Worm (Caenorhabditis elegans) whole organism, L3 larva: ENCODE measurements around the gene srd-70.

Experiments used
- R02D3.7 ChIP-seq: fragments of 150-350 bp; optimal IDR thresholded peaks from 2 replicates; lab custom pipeline; 2014; ENCODE audit warnings: missing biosample characterization, missing genetic modification characterization
- ZK546.5 ChIP-seq: sonication (generic microtip); optimal IDR thresholded peaks from 2 replicates; lab custom pipeline; 2017; ENCODE audit warnings: missing biosample characterization, missing genetic modification characterization
- aly-2 ChIP-seq: fragments of 150-350 bp; optimal IDR thresholded peaks from 2 replicates; lab custom pipeline; 2014; ENCODE audit warnings: missing biosample characterization, missing genetic modification characterization
- ama-1 ChIP-seq: fragments of 150-350 bp; optimal IDR thresholded peaks from 2 replicates; lab custom pipeline; 2018
- ceh-16 ChIP-seq: sonication (generic microtip); optimal IDR thresholded peaks from 2 replicates; lab custom pipeline; 2017; ENCODE audit warnings: missing biosample characterization, missing genetic modification characterization
- ceh-28 ChIP-seq: fragments of 150-350 bp; optimal IDR thresholded peaks from 2 replicates; lab custom pipeline; 2014; ENCODE audit warnings: missing biosample characterization, missing genetic modification reagents, missing genetic modification characterization
- daf-12 ChIP-seq: fragments of 150-350 bp; optimal IDR thresholded peaks from 2 replicates; lab custom pipeline; 2014; ENCODE audit warnings: missing biosample characterization, missing genetic modification reagents, missing genetic modification characterization
- egl-27 ChIP-seq: sonication (generic microtip); optimal IDR thresholded peaks from 4 replicates; lab custom pipeline; 2017; ENCODE audit warnings: missing biosample characterization, missing genetic modification reagents, missing genetic modification characterization
- elt-1 ChIP-seq: fragments of 150-350 bp; optimal IDR thresholded peaks from 2 replicates; lab custom pipeline; 2014; ENCODE audit warnings: missing biosample characterization, missing genetic modification characterization
- elt-2 ChIP-seq: sonication (generic microtip); optimal IDR thresholded peaks from 2 replicates; lab custom pipeline; 2016; ENCODE audit warnings: missing genetic modification reagents, mild to moderate bottlenecking, missing genetic modification characterization, missing compliant biosample characterization
- elt-3 ChIP-seq, 3 experiments: fragments of 150-350 bp in 1 of 3; sonication (generic microtip) in 2 of 3; optimal IDR thresholded peaks; 2 replicates in 2 of 3; 4 replicates in 1 of 3; lab custom pipeline; 2014 to 2017; ENCODE audit warnings: missing biosample characterization in 3 of 3, missing genetic modification characterization in 3 of 3
- fkh-10 ChIP-seq: sonication (generic microtip); optimal IDR thresholded peaks from 2 replicates; lab custom pipeline; 2017; ENCODE audit warnings: missing biosample characterization, missing genetic modification reagents, missing genetic modification characterization
- fos-1 ChIP-seq: fragments of 150-350 bp; optimal IDR thresholded peaks from 2 replicates; lab custom pipeline; 2014; ENCODE audit warnings: missing biosample characterization, missing genetic modification characterization
- jun-1 ChIP-seq: fragments of 150-350 bp; optimal IDR thresholded peaks from 2 replicates; lab custom pipeline; 2014; ENCODE audit warnings: missing biosample characterization, missing genetic modification reagents, missing genetic modification characterization
- lin-15B ChIP-seq: fragments of 150-350 bp; optimal IDR thresholded peaks from 2 replicates; lab custom pipeline; 2014; ENCODE audit warnings: missing biosample characterization, missing genetic modification characterization
- lin-39 ChIP-seq: fragments of 150-350 bp; optimal IDR thresholded peaks from 2 replicates; lab custom pipeline; 2018; ENCODE audit warnings: missing biosample characterization, missing genetic modification reagents, missing genetic modification characterization
- mdl-1 ChIP-seq: fragments of 150-350 bp; optimal IDR thresholded peaks from 2 replicates; lab custom pipeline; 2014; ENCODE audit warnings: missing biosample characterization, missing genetic modification characterization
- mml-1 ChIP-seq: fragments of 150-350 bp; sonication (generic microtip); optimal IDR thresholded peaks from 3 replicates; lab custom pipeline; 2014; ENCODE audit warnings: missing biosample characterization, missing genetic modification characterization
- nhr-11 ChIP-seq: fragments of 150-350 bp; optimal IDR thresholded peaks from 2 replicates; lab custom pipeline; 2014; ENCODE audit warnings: missing biosample characterization, missing genetic modification characterization
- nhr-23 ChIP-seq: fragments of 150-350 bp; optimal IDR thresholded peaks from 2 replicates; lab custom pipeline; 2014; ENCODE audit warnings: missing biosample characterization, missing genetic modification reagents, missing genetic modification characterization
- nhr-25 ChIP-seq: sonication (generic microtip); optimal IDR thresholded peaks from 2 replicates; lab custom pipeline; 2017; ENCODE audit warnings: missing biosample characterization, missing genetic modification characterization
- nhr-28 ChIP-seq: fragments of 150-350 bp; optimal IDR thresholded peaks from 2 replicates; lab custom pipeline; 2014; ENCODE audit warnings: missing biosample characterization, missing genetic modification characterization
- nhr-77 ChIP-seq: fragments of 150-350 bp; optimal IDR thresholded peaks from 2 replicates; lab custom pipeline; 2014; ENCODE audit warnings: missing biosample characterization, missing genetic modification characterization
- pha-4 ChIP-seq: fragments of 150-350 bp; optimal IDR thresholded peaks from 2 replicates; lab custom pipeline; 2014; ENCODE audit warnings: missing biosample characterization, missing genetic modification reagents, missing genetic modification characterization
- pqm-1 ChIP-seq: fragments of 150-350 bp; optimal IDR thresholded peaks from 2 replicates; lab custom pipeline; 2017; ENCODE audit warnings: missing biosample characterization, missing genetic modification characterization, inconsistent platforms
- sea-2 ChIP-seq: fragments of 150-350 bp; sonication (generic microtip); optimal IDR thresholded peaks from 4 replicates; lab custom pipeline; 2014; ENCODE audit warnings: missing biosample characterization, missing genetic modification reagents, missing genetic modification characterization
- skn-1 ChIP-seq: fragments of 150-350 bp; optimal IDR thresholded peaks from 2 replicates; lab custom pipeline; 2014; ENCODE audit warnings: missing biosample characterization, missing genetic modification characterization
- tbx-2 ChIP-seq: sonication (generic microtip); optimal IDR thresholded peaks from 2 replicates; lab custom pipeline; 2016; ENCODE audit warnings: mild to moderate bottlenecking, missing genetic modification characterization, missing compliant biosample characterization
- unc-62 ChIP-seq: fragments of 150-350 bp; sonication (generic microtip); optimal IDR thresholded peaks from 4 replicates; lab custom pipeline; 2014; ENCODE audit warnings: missing biosample characterization, missing genetic modification reagents, missing genetic modification characterization
- zag-1 ChIP-seq: fragments of 150-350 bp; optimal IDR thresholded peaks from 2 replicates; lab custom pipeline; 2014; ENCODE audit warnings: missing biosample characterization, missing genetic modification characterization
- ztf-11 ChIP-seq: fragments of 150-350 bp; optimal IDR thresholded peaks from 2 replicates; lab custom pipeline; 2014; ENCODE audit warnings: missing biosample characterization, missing genetic modification characterization
- ztf-4 ChIP-seq: fragments of 150-350 bp; optimal IDR thresholded peaks from 2 replicates; lab custom pipeline; 2014; ENCODE audit warnings: missing biosample characterization, missing genetic modification characterization

Gene srd-70

ce11 chrV:20453811-20454210 lies at the start of gene srd-70:
srd-70 (plus strand) TSS chrV:20454111.
- no peak for TF ChIP-seq aly-2 (tag; lab: Kevin White, UChicago)
- no peak for TF ChIP-seq lin-39 (tag; lab: Kevin White, UChicago)
- TF ChIP-seq daf-12 (tag; lab: Kevin White, UChicago), result no peak
- no peak for TF ChIP-seq nhr-77 (tag; lab: Kevin White, UChicago)
- TF ChIP-seq nhr-11 (tag; lab: Kevin White, UChicago), result no peak
- TF ChIP-seq nhr-28 (tag; lab: Kevin White, UChicago), result no peak
- no peak for TF ChIP-seq egl-27
- no peak for TF ChIP-seq ZK546.5 (tag; lab: Kevin White, UChicago)
- TF ChIP-seq pha-4 (tag; lab: Kevin White, UChicago), result no peak
- TF ChIP-seq ama-1 (lab: Kevin White, UChicago), result no peak
- TF ChIP-seq fos-1 (tag; lab: Kevin White, UChicago), result no peak
- no peak for TF ChIP-seq unc-62 (GFP tag; lab: Kevin White, UChicago)
- TF ChIP-seq fkh-10 (GFP tag; lab: Kevin White, UChicago), result no peak
- TF ChIP-seq ztf-4 (tag; lab: Kevin White, UChicago), result no peak

- TF ChIP-seq elt-2 (no peak), aly-2 (tag; lab: Kevin White, UChicago) (no peak)
Observed at ce11 chrV:20406817-20407216, 47.1 kb upstream of the srd-70 start.

DNA sequence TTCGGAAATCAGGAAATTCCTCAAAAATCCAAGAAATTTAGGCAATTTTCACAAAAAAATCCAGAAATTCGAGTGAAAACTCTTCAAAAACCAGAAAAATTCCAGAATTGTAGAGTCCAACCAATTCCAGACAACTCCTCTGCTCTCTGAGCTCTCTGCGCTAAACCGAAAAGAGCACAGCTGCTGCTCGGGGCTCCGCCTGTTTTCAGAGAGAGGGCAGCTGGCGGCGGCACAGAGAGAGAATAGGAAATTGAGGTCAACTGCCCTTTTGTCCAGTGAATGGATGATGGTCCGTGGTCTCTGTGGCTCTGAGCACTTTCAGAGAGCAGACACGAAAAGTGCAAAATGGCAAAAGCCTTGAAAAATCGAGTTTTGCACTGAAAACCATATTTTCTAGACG lies 44.9 kb upstream of the srd-70 start:
- TF ChIP-seq lin-15B (tag; lab: Kevin White, UChicago), result no peak
- TF ChIP-seq ztf-11 (tag; lab: Kevin White, UChicago), result no peak
- TF ChIP-seq mml-1 (tag; lab: Kevin White, UChicago), result no peak
- TF ChIP-seq sea-2 (GFP tag; lab: Kevin White, UChicago), result no peak
- TF ChIP-seq ceh-28 (tag; lab: Kevin White, UChicago), result no peak

- TF ChIP-seq elt-2, result peak; percentile 12
- no peak for TF ChIP-seq ceh-28 (tag; lab: Kevin White, UChicago)
Observed at ce11 chrV:20410285-20410684, 43.6 kb upstream of the srd-70 start.

DNA sequence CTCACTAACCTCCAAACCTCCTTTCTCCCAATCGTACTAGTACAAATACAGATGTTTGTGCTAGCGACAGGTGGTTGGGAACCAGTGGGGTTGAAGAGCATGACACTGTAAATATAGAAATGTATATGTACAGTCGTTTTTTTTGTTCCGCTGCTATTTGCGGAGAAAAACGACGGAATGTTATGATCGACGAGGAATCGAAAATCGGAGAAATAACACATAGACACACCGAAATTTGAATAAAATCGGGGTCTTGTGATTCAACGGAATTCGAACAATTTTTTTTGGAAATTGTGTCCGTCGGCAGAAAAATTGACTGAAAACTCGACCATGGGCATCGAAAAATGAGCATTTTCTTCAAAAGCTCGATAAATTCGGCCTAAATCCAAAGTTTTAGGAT lies 42.3 kb upstream of the srd-70 start, which contains the start of gene F53H2.3:
Gene F53H2.3 (minus strand): TSS at position 101 of the 400 bp plus-strand sequence.
- TF ChIP-seq pha-4 (tag; lab: Kevin White, UChicago), result peak; percentile 35
- TF ChIP-seq aly-2 (tag; lab: Kevin White, UChicago), result no peak

ce11 chrV:20412225-20412624 lies 41.7 kb upstream of the srd-70 start:
- no peak for TF ChIP-seq lin-39 (tag; lab: Kevin White, UChicago)
- TF ChIP-seq pqm-1, result peak; percentile 52
- TF ChIP-seq pha-4 (tag; lab: Kevin White, UChicago), result peak; percentile 18
- no peak for TF ChIP-seq nhr-25 (tag; lab: Kevin White, UChicago)
- no peak for TF ChIP-seq ama-1 (lab: Kevin White, UChicago)
- no peak for TF ChIP-seq unc-62 (GFP tag; lab: Kevin White, UChicago)
- no peak for TF ChIP-seq elt-1 (tag; lab: Kevin White, UChicago)
- peak in 1 of 3 experiments; percentile 33 for TF ChIP-seq elt-3 (tag; optimal IDR thresholded peaks at IDR 0.05; lab: Kevin White, UChicago)
- no peak for TF ChIP-seq R02D3.7 (tag; lab: Kevin White, UChicago)
- TF ChIP-seq tbx-2 (tag; lab: Kevin White, UChicago), result no peak
- TF ChIP-seq zag-1, result no peak
- TF ChIP-seq nhr-23 (tag; lab: Kevin White, UChicago), result peak; percentile 57
- peak; percentile 41 for TF ChIP-seq jun-1 (tag; lab: Kevin White, UChicago)
- TF ChIP-seq mdl-1 (tag; lab: Kevin White, UChicago), result no peak
- no peak for TF ChIP-seq skn-1
- peak; percentile 89 for TF ChIP-seq elt-2
- no peak for TF ChIP-seq ceh-16 (tag; lab: Kevin White, UChicago)
